Fruit fly (Drosophila melanogaster) whole organism, embryonic: ENCODE data around the gene CG6028.
A peak's percentile ranks its signal among the peaks of the same experiment; 100 is the strongest.

Source experiments
- Ada2b ChIP-seq: fragments of 200-800 bp; sonication (Bioruptor generic); IDR thresholded peaks from 2 replicates; pipeline ENCODE4 v1.3.6; 2022; ENCODE audit warnings: missing biosample characterization, missing genetic modification characterization
- BtbVII ChIP-seq: fragments of 200-800 bp; sonication (Bioruptor generic); optimal IDR thresholded peaks from 3 replicates; lab custom pipeline; 2017; ENCODE audit warnings: missing biosample characterization, mild to moderate bottlenecking, missing genetic modification characterization
- CG11247 ChIP-seq: fragments of 200-800 bp; sonication (Bioruptor generic); IDR thresholded peaks from 2 replicates; pipeline ENCODE4 v1.3.6; 2022; ENCODE audit warnings: missing biosample characterization, missing genetic modification characterization
- CG12299 ChIP-seq: fragments of 200-800 bp; sonication (Bioruptor generic); optimal IDR thresholded peaks from 2 replicates; lab custom pipeline; 2018; ENCODE audit warnings: missing biosample characterization, mild to moderate bottlenecking, missing genetic modification characterization
- CG1233 ChIP-seq: fragments of 200-800 bp; sonication (Bioruptor generic); optimal IDR thresholded peaks from 4 replicates; lab custom pipeline; 2018; ENCODE audit warnings: missing biosample characterization, mild to moderate bottlenecking, missing genetic modification characterization
- CG12659 ChIP-seq: fragments of 200-800 bp; sonication (Bioruptor generic); optimal IDR thresholded peaks from 3 replicates; lab custom pipeline; 2017; ENCODE audit warnings: mild to moderate bottlenecking, missing biosample characterization, missing genetic modification reagents, missing genetic modification characterization
- CG14965 ChIP-seq: fragments of 200-800 bp; sonication (Bioruptor generic); optimal IDR thresholded peaks from 2 replicates; lab custom pipeline; 2016; ENCODE audit warnings: missing biosample characterization, missing genetic modification characterization, borderline replicate concordance
- CG1529 ChIP-seq: fragments of 200-800 bp; sonication (Bioruptor generic); optimal IDR thresholded peaks from 3 replicates; lab custom pipeline; 2018; ENCODE audit warnings: missing biosample characterization, missing genetic modification characterization
- CG17186 ChIP-seq: fragments of 200-800 bp; sonication (Bioruptor generic); optimal IDR thresholded peaks from 3 replicates; lab custom pipeline; 2017; ENCODE audit warnings: missing biosample characterization, missing genetic modification reagents, missing genetic modification characterization
- CG18764 ChIP-seq: fragments of 200-800 bp; sonication (Bioruptor generic); optimal IDR thresholded peaks from 3 replicates; lab custom pipeline; 2016; ENCODE audit warnings: missing biosample characterization, missing genetic modification characterization
- CG3407 ChIP-seq: fragments of 200-800 bp; sonication (Bioruptor generic); optimal IDR thresholded peaks from 2 replicates; lab custom pipeline; 2018; ENCODE audit warnings: missing biosample characterization, mild to moderate bottlenecking, missing genetic modification characterization
- CG4820 ChIP-seq: fragments of 200-800 bp; sonication (Bioruptor generic); optimal IDR thresholded peaks from 3 replicates; lab custom pipeline; 2016; ENCODE audit warnings: missing biosample characterization, missing genetic modification characterization
- CG5245 ChIP-seq: fragments of 200-800 bp; sonication (Bioruptor generic); optimal IDR thresholded peaks from 3 replicates; lab custom pipeline; 2016; ENCODE audit warnings: missing biosample characterization, missing genetic modification characterization
- CG6654 ChIP-seq: fragments of 200-800 bp; sonication (Bioruptor generic); optimal IDR thresholded peaks from 2 replicates; lab custom pipeline; 2017; ENCODE audit warnings: missing biosample characterization, mild to moderate bottlenecking, missing genetic modification characterization
- CG6683 ChIP-seq: fragments of 200-800 bp; sonication (Bioruptor generic); optimal IDR thresholded peaks from 2 replicates; lab custom pipeline; 2017; ENCODE audit warnings: missing biosample characterization, mild to moderate bottlenecking, missing genetic modification characterization, missing genetic modification reagents
- CG7928 ChIP-seq: fragments of 200-800 bp; sonication (Bioruptor generic); optimal IDR thresholded peaks from 2 replicates; lab custom pipeline; 2017; ENCODE audit warnings: missing biosample characterization, mild to moderate bottlenecking, missing genetic modification characterization
- CG7987 ChIP-seq: fragments of 200-800 bp; sonication (Bioruptor generic); optimal IDR thresholded peaks from 2 replicates; lab custom pipeline; 2018; ENCODE audit warnings: missing biosample characterization, mild to moderate bottlenecking, missing genetic modification characterization, moderate library complexity
- CG8290 ChIP-seq, 3 experiments: fragments of 200-800 bp; sonication (Bioruptor generic); optimal IDR thresholded peaks; 2 replicates each; lab custom pipeline; 2016 to 2019; ENCODE audit warnings: missing biosample characterization in 3 of 3, missing genetic modification characterization in 3 of 3, mild to moderate bottlenecking in 2 of 3, moderate library complexity in 1 of 3
- CG8478 ChIP-seq: fragments of >200 bp; optimal IDR thresholded peaks from 2 replicates; lab custom pipeline; 2018
- CG9727 ChIP-seq: fragments of 200-800 bp; sonication (Bioruptor generic); optimal IDR thresholded peaks from 3 replicates; lab custom pipeline; 2017; ENCODE audit warnings: missing biosample characterization, mild to moderate bottlenecking, missing genetic modification characterization
- CG9817 ChIP-seq: fragments of 200-800 bp; sonication (Bioruptor generic); optimal IDR thresholded peaks from 2 replicates; lab custom pipeline; 2018; ENCODE audit warnings: missing biosample characterization, mild to moderate bottlenecking, missing genetic modification characterization, moderate library complexity
- CG9932 ChIP-seq: fragments of 200-800 bp; sonication (Bioruptor generic); IDR thresholded peaks from 2 replicates; pipeline ENCODE4 v1.3.6; 2022; ENCODE audit warnings: missing biosample characterization, missing genetic modification characterization
- Dek ChIP-seq: fragments of 200-800 bp; sonication (Bioruptor generic); optimal IDR thresholded peaks from 3 replicates; lab custom pipeline; 2019; ENCODE audit warnings: missing biosample characterization, mild to moderate bottlenecking, missing genetic modification characterization, moderate library complexity
- HLH54F ChIP-seq: fragments of 200-800 bp; sonication (Bioruptor generic); optimal IDR thresholded peaks from 3 replicates; lab custom pipeline; 2016; ENCODE audit warnings: missing biosample characterization, missing genetic modification characterization
- HmgD ChIP-seq: fragments of 200-800 bp; sonication (Bioruptor generic); optimal IDR thresholded peaks from 3 replicates; lab custom pipeline; 2016; ENCODE audit warnings: missing biosample characterization, missing genetic modification characterization
- Jarid2 ChIP-seq: fragments of 200-800 bp; sonication (Bioruptor generic); optimal IDR thresholded peaks from 3 replicates; lab custom pipeline; 2017; ENCODE audit warnings: mild to moderate bottlenecking, missing biosample characterization, missing genetic modification reagents, missing genetic modification characterization
- Myb ChIP-seq: fragments of 200-800 bp; sonication (Bioruptor generic); optimal IDR thresholded peaks from 2 replicates; lab custom pipeline; 2016; ENCODE audit warnings: missing biosample characterization, missing genetic modification characterization
- Nf-YA ChIP-seq: fragments of 200-800 bp; sonication (Bioruptor generic); IDR thresholded peaks from 2 replicates; pipeline ENCODE4 v1.3.6; 2022; ENCODE audit warnings: missing biosample characterization, missing genetic modification characterization
- Nf-YB ChIP-seq: fragments of 200-800 bp; sonication (Bioruptor generic); optimal IDR thresholded peaks from 3 replicates; lab custom pipeline; 2019; ENCODE audit warnings: missing biosample characterization, mild to moderate bottlenecking, missing genetic modification characterization, moderate library complexity
- NfI ChIP-seq: fragments of 200-800 bp; sonication (Bioruptor generic); optimal IDR thresholded peaks from 3 replicates; lab custom pipeline; 2018; ENCODE audit warnings: missing biosample characterization, mild to moderate bottlenecking, missing genetic modification characterization, moderate library complexity
- Oli ChIP-seq: fragments of 200-800 bp; sonication (Bioruptor generic); optimal IDR thresholded peaks from 2 replicates; lab custom pipeline; 2018; ENCODE audit warnings: missing biosample characterization, mild to moderate bottlenecking, missing genetic modification characterization, moderate library complexity
- Rfx ChIP-seq: fragments of 200-800 bp; sonication (Bioruptor generic); IDR thresholded peaks from 2 replicates; pipeline ENCODE4 v1.3.6; 2022; ENCODE audit warnings: missing biosample characterization, missing genetic modification characterization
- br ChIP-seq: fragments of >200 bp; optimal IDR thresholded peaks from 2 replicates; lab custom pipeline; 2017
- bsh ChIP-seq, 2 experiments: fragments of 200-800 bp; sonication (Bioruptor generic); optimal IDR thresholded peaks; 2 replicates each; lab custom pipeline; 2017 to 2018; ENCODE audit warnings: mild to moderate bottlenecking in 2 of 2, missing biosample characterization in 2 of 2, missing genetic modification characterization in 2 of 2, moderate library complexity in 1 of 2
- cg ChIP-seq: fragments of 200-800 bp; sonication (Bioruptor generic); optimal IDR thresholded peaks from 3 replicates; lab custom pipeline; 2019; ENCODE audit warnings: missing biosample characterization, mild to moderate bottlenecking, missing genetic modification characterization, moderate library complexity
- dati ChIP-seq: fragments of 200-800 bp; sonication (Bioruptor generic); IDR thresholded peaks from 2 replicates; pipeline ENCODE4 v1.3.6; 2022; ENCODE audit warnings: missing biosample characterization, missing genetic modification characterization
- exex ChIP-seq: fragments of 200-800 bp; sonication (Bioruptor generic); optimal IDR thresholded peaks from 4 replicates; lab custom pipeline; 2018; ENCODE audit warnings: missing biosample characterization, mild to moderate bottlenecking, missing genetic modification characterization, moderate library complexity
- eyg ChIP-seq: fragments of 200-800 bp; sonication (Bioruptor generic); optimal IDR thresholded peaks from 3 replicates; lab custom pipeline; 2016; ENCODE audit warnings: missing biosample characterization, missing genetic modification characterization
- fd3F ChIP-seq: fragments of 200-800 bp; sonication (Bioruptor generic); optimal IDR thresholded peaks from 2 replicates; lab custom pipeline; 2018; ENCODE audit warnings: missing biosample characterization, mild to moderate bottlenecking, missing genetic modification characterization, moderate library complexity
- jumu ChIP-seq: fragments of 200-800 bp; sonication (Bioruptor generic); optimal IDR thresholded peaks from 3 replicates; lab custom pipeline; 2016; ENCODE audit warnings: missing biosample characterization, missing genetic modification characterization
- kah ChIP-seq: fragments of 200-800 bp; sonication (Bioruptor generic); optimal IDR thresholded peaks from 2 replicates; lab custom pipeline; 2018; ENCODE audit warnings: missing biosample characterization, mild to moderate bottlenecking, missing genetic modification characterization
- kni ChIP-seq: fragments of 200-800 bp; sonication (Bioruptor generic); optimal IDR thresholded peaks from 3 replicates; lab custom pipeline; 2017; ENCODE audit warnings: mild to moderate bottlenecking, missing biosample characterization, missing genetic modification reagents, missing genetic modification characterization
- lmd ChIP-seq: fragments of 200-800 bp; sonication (Bioruptor generic); IDR thresholded peaks from 2 replicates; pipeline ENCODE4 v1.3.6; 2022; ENCODE audit warnings: missing biosample characterization, missing genetic modification characterization
- nerfin-1 ChIP-seq: fragments of 200-800 bp; sonication (Bioruptor generic); optimal IDR thresholded peaks from 3 replicates; lab custom pipeline; 2019; ENCODE audit warnings: missing biosample characterization, mild to moderate bottlenecking, missing genetic modification characterization, moderate library complexity
- nom ChIP-seq: fragments of 200-800 bp; sonication (Bioruptor generic); optimal IDR thresholded peaks from 2 replicates; lab custom pipeline; 2017; ENCODE audit warnings: missing biosample characterization, missing genetic modification characterization, mild to moderate bottlenecking, moderate library complexity, missing genetic modification reagents
- sim ChIP-seq: fragments of 200-800 bp; sonication (Bioruptor generic); IDR thresholded peaks from 2 replicates; pipeline ENCODE4 v1.3.6; 2022; ENCODE audit warnings: missing biosample characterization, missing genetic modification characterization
- slp2 ChIP-seq: fragments of 200-800 bp; sonication (Bioruptor generic); optimal IDR thresholded peaks from 2 replicates; lab custom pipeline; 2016; ENCODE audit warnings: missing biosample characterization, missing genetic modification characterization
- sna ChIP-seq: fragments of 200-800 bp; sonication (Bioruptor generic); IDR thresholded peaks from 2 replicates; pipeline ENCODE4 v1.3.6; 2022; ENCODE audit warnings: missing biosample characterization, missing genetic modification characterization; ENCODE audit not compliant: partially characterized antibody
- unc-4 ChIP-seq: fragments of 200-800 bp; sonication (Bioruptor generic); IDR thresholded peaks from 2 replicates; pipeline ENCODE4 v1.3.6; 2022; ENCODE audit warnings: missing biosample characterization, missing genetic modification characterization; ENCODE audit not compliant: partially characterized antibody
- z ChIP-seq: fragments of 200-800 bp; sonication (Bioruptor generic); IDR thresholded peaks from 3 replicates; pipeline ENCODE4 v1.3.6; 2022; ENCODE audit warnings: missing biosample characterization, missing genetic modification characterization
- zfh1 ChIP-seq: fragments of 200-800 bp; sonication (Bioruptor generic); IDR thresholded peaks from 3 replicates; pipeline ENCODE4 v1.3.6; 2022; ENCODE audit warnings: missing biosample characterization, missing genetic modification characterization

The CG6028 gene

DNA sequence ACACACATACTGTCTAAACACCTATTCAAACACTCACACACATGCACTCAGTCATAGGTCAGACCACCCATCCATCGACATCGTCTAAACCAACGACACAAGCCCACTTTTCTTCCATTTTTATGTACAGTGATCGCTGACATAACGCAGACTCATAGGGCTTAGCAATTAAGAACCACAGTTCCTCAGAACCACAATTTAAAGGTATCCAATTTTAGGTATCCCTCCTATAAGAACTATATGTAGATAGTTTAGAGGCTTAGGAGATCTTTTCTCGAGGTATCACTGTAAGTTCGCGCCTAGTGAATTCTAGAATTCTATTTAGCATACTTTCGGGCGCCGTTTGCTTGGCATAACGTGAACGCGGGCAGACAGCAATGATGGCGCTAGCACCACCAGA lies 32.4 kb downstream of the CG6028 start (continued):
- TF ChIP-seq CG6654 (GFP tag; lab: Kevin White, UChicago) (no peak), sim (no peak), CG14965 (no peak), CG1529 (no peak), Myb (GFP tag; lab: Kevin White, UChicago) (no peak), CG12299 (tag; lab: Kevin White, UChicago) (no peak), HLH54F (GFP tag; lab: Kevin White, UChicago) (peak; percentile 19), CG7928 (no peak), unc-4 (GFP tag; lab: Robert Waterston, UW) (no peak), nerfin-1 (tag; lab: Kevin White, UChicago) (no peak), fd3F (GFP tag; lab: Kevin White, UChicago) (peak; percentile 18), Nf-YB (GFP tag; lab: Kevin White, UChicago) (no peak), CG8290 (GFP tag; optimal IDR thresholded peaks at IDR 0.05; lab: Kevin White, UChicago) (no peak), CG8290 (tag; optimal IDR thresholded peaks at IDR 0.05; lab: Kevin White, UChicago) (no peak), zfh1 (no peak), CG9932 (GFP tag; lab: Robert Waterston, UW) (peak; percentile 63), Oli (tag; lab: Kevin White, UChicago) (peak; percentile 42), lmd (peak; percentile 70), z (no peak), NfI (GFP tag; lab: Kevin White, UChicago) (peak; percentile 51), CG1233 (GFP tag; lab: Kevin White, UChicago) (peak; percentile 1), CG4820 (GFP tag; lab: Kevin White, UChicago) (peak; percentile 9), jumu (no peak), sna (no peak), CG9817 (peak; percentile 37), CG12659 (GFP tag; lab: Kevin White, UChicago) (no peak), Ada2b (GFP tag; lab: Robert Waterston, UW) (peak; percentile 60; the same call in 1 of the 2 replicates), kah (GFP tag; lab: Kevin White, UChicago) (no peak), bsh (GFP tag; optimal IDR thresholded peaks at IDR 0.05; lab: Kevin White, UChicago) (peak in 1 of 2 experiments; percentile 11), CG18764 (no peak), Nf-YA (peak; percentile 39; the same call in 1 of the 2 replicates), Rfx (GFP tag; lab: Robert Waterston, UW) (peak; percentile 61; the same call in 1 of the 2 replicates), br (lab: Kevin White, UChicago) (no peak), CG17186 (GFP tag; lab: Kevin White, UChicago) (no peak), CG7987 (GFP tag; lab: Kevin White, UChicago) (no peak), dati (no peak), exex (no peak), nom (no peak), cg (GFP tag; lab: Kevin White, UChicago) (no peak), CG5245 (GFP tag; lab: Kevin White, UChicago) (no peak), CG11247 (GFP tag; lab: Robert Waterston, UW) (0 out of 2 replicates have a peak, but pooled peaks have one; percentile 16), slp2 (GFP tag; lab: Kevin White, UChicago) (no peak), CG9727 (GFP tag; lab: Kevin White, UChicago) (no peak), BtbVII (no peak), CG6683 (GFP tag; lab: Kevin White, UChicago) (no peak), CG3407 (GFP tag; lab: Kevin White, UChicago) (no peak), Jarid2 (GFP tag; lab: Kevin White, UChicago) (no peak), eyg (GFP tag; lab: Kevin White, UChicago) (peak; percentile 16), kni (no peak), HmgD (GFP tag; lab: Kevin White, UChicago) (no peak), Dek (tag; lab: Kevin White, UChicago) (no peak), CG8478 (lab: Kevin White, UChicago) (no peak)
